Worm (Caenorhabditis elegans) whole organism, late embryonic: Measurements from ENCODE around the gene R11D1.12.

Experiments used
- ama-1 ChIP-seq: fragments of 150-350 bp; optimal IDR thresholded peaks from 2 replicates; lab custom pipeline; 2014
- dmd-4 ChIP-seq: sonication (generic microtip); optimal IDR thresholded peaks from 2 replicates; lab custom pipeline; 2016; ENCODE audit warnings: borderline replicate concordance, missing genetic modification characterization, missing compliant biosample characterization
- fkh-10 ChIP-seq: fragments of 150-350 bp; optimal IDR thresholded peaks from 2 replicates; lab custom pipeline; 2014; ENCODE audit warnings: missing biosample characterization, missing genetic modification reagents, missing genetic modification characterization
- nfya-1 ChIP-seq: sonication (generic microtip); optimal IDR thresholded peaks from 2 replicates; lab custom pipeline; 2017; ENCODE audit warnings: missing genetic modification characterization, mild to moderate bottlenecking, missing compliant biosample characterization, antibody characterized with exemption, moderate library complexity
- nhr-11 ChIP-seq: fragments of 150-350 bp; optimal IDR thresholded peaks from 2 replicates; lab custom pipeline; 2014; ENCODE audit warnings: missing biosample characterization, missing genetic modification characterization
- pat-9 ChIP-seq: fragments of 200-800 bp; sonication (Bioruptor generic); optimal IDR thresholded peaks from 2 replicates; lab custom pipeline; 2018; ENCODE audit warnings: mild to moderate bottlenecking, missing genetic modification characterization, moderate library complexity, missing compliant biosample characterization
- pha-2 ChIP-seq: sonication (generic microtip); optimal IDR thresholded peaks from 2 replicates; lab custom pipeline; 2017; ENCODE audit warnings: mild to moderate bottlenecking, missing genetic modification characterization, missing compliant biosample characterization
- pha-4 ChIP-seq: fragments of 150-350 bp; optimal IDR thresholded peaks from 2 replicates; lab custom pipeline; 2018; ENCODE audit warnings: missing biosample characterization, missing genetic modification reagents, missing genetic modification characterization
- pqm-1 ChIP-seq: sonication (generic microtip); optimal IDR thresholded peaks from 2 replicates; lab custom pipeline; 2016; ENCODE audit warnings: missing genetic modification characterization, missing compliant biosample characterization
- sox-4 ChIP-seq: sonication (generic microtip); optimal IDR thresholded peaks from 2 replicates; lab custom pipeline; 2017; ENCODE audit warnings: mild to moderate bottlenecking, missing genetic modification characterization, inconsistent platforms, missing compliant biosample characterization
- unc-3 ChIP-seq, 2 experiments: fragments of 200-800 bp in 1 of 2; sonication (Bioruptor generic) in 1 of 2; sonication (generic microtip) in 1 of 2; conservative IDR thresholded peaks in 1 of 2; optimal IDR thresholded peaks in 1 of 2; 2 replicates each; pipeline versions ENCODE4 v1.3.6 to Lab custom; 2016 to 2022; ENCODE audit warnings: missing compliant biosample characterization in 2 of 2, missing genetic modification characterization in 2 of 2, missing genetic modification reagents in 1 of 2

- no peak for TF ChIP-seq pha-4 (tag; lab: Kevin White, UChicago)
- TF ChIP-seq sox-4 (tag; lab: Kevin White, UChicago): no peak
- TF ChIP-seq pat-9 (tag; lab: Kevin White, UChicago): no peak
- no peak for TF ChIP-seq fkh-10 (GFP tag; lab: Kevin White, UChicago)
- no peak for TF ChIP-seq dmd-4 (tag; lab: Kevin White, UChicago)
- no peak for TF ChIP-seq pqm-1
- TF ChIP-seq nfya-1 (tag; lab: Kevin White, UChicago): no peak
- TF ChIP-seq ama-1 (lab: Kevin White, UChicago): no peak
- TF ChIP-seq nhr-11 (tag; lab: Kevin White, UChicago): no peak
- no peak for TF ChIP-seq unc-3 (GFP tag; conservative IDR thresholded peaks at IDR 0.05; lab: Robert Waterston, UW)
- TF ChIP-seq unc-3 (tag; optimal IDR thresholded peaks at IDR 0.05; lab: Kevin White, UChicago): no peak
- TF ChIP-seq pha-2 (tag; lab: Kevin White, UChicago): no peak
Measured at ce11 chrV:12716447-12716846, 9.3 kb downstream of the R11D1.12 start, which contains the start of gene str-178.
